Worm (Caenorhabditis elegans) whole organism, young adult: ENCODE data around the gene txt-13.
A peak's percentile ranks its signal among the peaks of the same experiment; 100 is the strongest.

Experiments
- B0336.3 ChIP-seq: fragments of 200-800 bp; sonication (Bioruptor generic); IDR thresholded peaks from 2 replicates; pipeline ENCODE4 v1.3.6; 2022; ENCODE audit warnings: missing genetic modification characterization, missing compliant biosample characterization
- F10E7.11 ChIP-seq: sonication (generic microtip); optimal IDR thresholded peaks from 2 replicates; lab custom pipeline; 2017; ENCODE audit warnings: mild to moderate bottlenecking, missing genetic modification characterization, moderate library complexity, missing compliant biosample characterization
- F22D6.2 ChIP-seq: sonication (generic microtip); optimal IDR thresholded peaks from 2 replicates; lab custom pipeline; 2016; ENCODE audit warnings: mild to moderate bottlenecking, missing genetic modification characterization, missing compliant biosample characterization
- F23B12.7 ChIP-seq: sonication (generic microtip); optimal IDR thresholded peaks from 2 replicates; lab custom pipeline; 2017; ENCODE audit warnings: missing genetic modification characterization, mild to moderate bottlenecking, missing compliant biosample characterization, antibody characterized with exemption, moderate library complexity; ENCODE audit not compliant: insufficient read depth
- F37B4.10 ChIP-seq: fragments of 200-800 bp; sonication (Bioruptor generic); IDR thresholded peaks from 2 replicates; pipeline ENCODE4 v1.3.6; 2022; ENCODE audit warnings: missing genetic modification characterization, missing compliant biosample characterization
- F57A8.1 ChIP-seq: fragments of 200-800 bp; sonication (Bioruptor generic); optimal IDR thresholded peaks from 2 replicates; lab custom pipeline; 2018; ENCODE audit warnings: mild to moderate bottlenecking, missing genetic modification characterization, moderate library complexity, missing compliant biosample characterization
- Y53G8AR.9 ChIP-seq: fragments of 200-800 bp; sonication (Bioruptor generic); conservative IDR thresholded peaks from 2 replicates; pipeline ENCODE4 v1.3.6; 2022; ENCODE audit warnings: missing genetic modification reagents, missing genetic modification characterization, missing compliant biosample characterization
- Y56A3A.18 ChIP-seq: fragments of 200-800 bp; sonication (Bioruptor generic); IDR thresholded peaks from 2 replicates; pipeline ENCODE4 v1.3.6; 2022; ENCODE audit warnings: missing genetic modification reagents, missing genetic modification characterization, missing compliant biosample characterization
- ama-1 ChIP-seq, 3 experiments: fragments of 150-350 bp in 1 of 3; sonication (generic microtip) in 2 of 3; optimal IDR thresholded peaks; 2 replicates each; lab custom pipeline; 2014 to 2018; ENCODE audit warnings: missing biosample characterization in 2 of 3, missing genetic modification characterization in 2 of 3, missing genetic modification reagents in 2 of 3
- atf-7 ChIP-seq: sonication (generic microtip); optimal IDR thresholded peaks from 2 replicates; lab custom pipeline; 2017; ENCODE audit warnings: mild to moderate bottlenecking, missing genetic modification characterization, missing compliant biosample characterization
- bed-1 ChIP-seq: fragments of 200-800 bp; sonication (Bioruptor generic); IDR thresholded peaks from 2 replicates; pipeline ENCODE4 v1.3.6; 2022; ENCODE audit warnings: missing genetic modification reagents, missing genetic modification characterization, missing compliant biosample characterization
- ceh-58 ChIP-seq: fragments of 200-800 bp; sonication (Bioruptor generic); IDR thresholded peaks from 2 replicates; pipeline ENCODE4 v1.3.6; 2022; ENCODE audit warnings: missing genetic modification characterization, missing compliant biosample characterization
- ceh-79 ChIP-seq: sonication (generic microtip); optimal IDR thresholded peaks from 2 replicates; lab custom pipeline; 2017; ENCODE audit warnings: mild to moderate bottlenecking, missing genetic modification characterization, missing compliant biosample characterization
- dpff-1 ChIP-seq: sonication (generic microtip); optimal IDR thresholded peaks from 2 replicates; lab custom pipeline; 2017; ENCODE audit warnings: mild to moderate bottlenecking, missing genetic modification characterization, missing compliant biosample characterization
- egl-44 ChIP-seq: fragments of 200-800 bp; sonication (Bioruptor generic); IDR thresholded peaks from 2 replicates; pipeline ENCODE4 v1.3.6; 2022; ENCODE audit warnings: missing genetic modification reagents, missing genetic modification characterization, missing compliant biosample characterization
- egrh-3 ChIP-seq: fragments of 200-800 bp; sonication (Bioruptor generic); IDR thresholded peaks from 2 replicates; pipeline ENCODE4 v1.3.6; 2022; ENCODE audit warnings: missing genetic modification reagents, missing genetic modification characterization, missing compliant biosample characterization
- ekl-4 ChIP-seq: fragments of 200-800 bp; sonication (Bioruptor generic); IDR thresholded peaks from 2 replicates; pipeline ENCODE4 v1.3.6; 2022; ENCODE audit warnings: missing genetic modification reagents, missing genetic modification characterization, missing compliant biosample characterization
- ets-4 ChIP-seq: fragments of 200-800 bp; sonication (Bioruptor generic); optimal IDR thresholded peaks from 2 replicates; lab custom pipeline; 2018; ENCODE audit warnings: mild to moderate bottlenecking, missing genetic modification characterization, missing compliant biosample characterization
- him-1 ChIP-seq: sonication (generic microtip); optimal IDR thresholded peaks from 2 replicates; lab custom pipeline; 2016; ENCODE audit warnings: missing genotype, missing genetic modification reagents, missing genetic modification characterization, missing compliant biosample characterization
- hmg-20 ChIP-seq: fragments of 200-800 bp; sonication (Bioruptor generic); IDR thresholded peaks from 2 replicates; pipeline ENCODE4 v1.3.6; 2022; ENCODE audit warnings: missing genetic modification reagents, missing genetic modification characterization, missing compliant biosample characterization
- hsf-1 ChIP-seq: fragments of 200-800 bp; sonication (Bioruptor generic); IDR thresholded peaks from 2 replicates; pipeline ENCODE4 v1.3.6; 2022; ENCODE audit warnings: missing genetic modification reagents, missing genetic modification characterization, missing compliant biosample characterization
- lag-1 ChIP-seq: fragments of 200-800 bp; sonication (Bioruptor generic); IDR thresholded peaks from 2 replicates; pipeline ENCODE4 v1.3.6; 2022; ENCODE audit warnings: missing genetic modification reagents, missing genetic modification characterization, missing compliant biosample characterization
- let-526 ChIP-seq: fragments of 200-800 bp; sonication (Bioruptor generic); IDR thresholded peaks from 2 replicates; pipeline ENCODE4 v1.3.6; 2022; ENCODE audit warnings: missing genetic modification reagents, missing genetic modification characterization, missing compliant biosample characterization
- lin-35 ChIP-seq, 3 experiments: fragments of 150-350 bp in 2 of 3; sonication (generic microtip) in 1 of 3; optimal IDR thresholded peaks; 2 replicates each; lab custom pipeline; 2014 to 2018; ENCODE audit warnings: missing biosample characterization in 3 of 3, missing genetic modification characterization in 3 of 3, missing genetic modification reagents in 3 of 3
- lin-54 ChIP-seq: fragments of 200-800 bp; sonication (Bioruptor generic); optimal IDR thresholded peaks from 2 replicates; lab custom pipeline; 2018; ENCODE audit warnings: mild to moderate bottlenecking, missing genetic modification characterization, missing compliant biosample characterization
- lsl-1 ChIP-seq: fragments of 200-800 bp; sonication (Bioruptor generic); optimal IDR thresholded peaks from 2 replicates; lab custom pipeline; 2018; ENCODE audit warnings: mild to moderate bottlenecking, missing genetic modification characterization, moderate library complexity, missing compliant biosample characterization
- madf-3 ChIP-seq: fragments of 200-800 bp; sonication (Bioruptor generic); IDR thresholded peaks from 2 replicates; pipeline ENCODE4 v1.3.6; 2022; ENCODE audit warnings: missing genetic modification reagents, missing genetic modification characterization, missing compliant biosample characterization
- madf-6 ChIP-seq: fragments of 200-800 bp; sonication (Bioruptor generic); IDR thresholded peaks from 2 replicates; pipeline ENCODE4 v1.3.6; 2022; ENCODE audit warnings: missing genetic modification reagents, missing genetic modification characterization, missing compliant biosample characterization
- mcd-1 ChIP-seq: fragments of 200-800 bp; sonication (Bioruptor generic); IDR thresholded peaks from 2 replicates; pipeline ENCODE4 v1.3.6; 2022; ENCODE audit warnings: missing genetic modification reagents, missing genetic modification characterization, missing compliant biosample characterization
- mel-28 ChIP-seq: sonication (generic microtip); optimal IDR thresholded peaks from 2 replicates; lab custom pipeline; 2016; ENCODE audit warnings: borderline replicate concordance, mild to moderate bottlenecking, missing genetic modification characterization, missing compliant biosample characterization
- nfya-1 ChIP-seq: sonication (generic microtip); optimal IDR thresholded peaks from 2 replicates; lab custom pipeline; 2017; ENCODE audit warnings: antibody characterized with exemption, missing compliant biosample characterization, missing genetic modification characterization, borderline replicate concordance; ENCODE audit not compliant: insufficient read depth
- nfya-2 ChIP-seq: fragments of 200-800 bp; sonication (Bioruptor generic); IDR thresholded peaks from 2 replicates; pipeline ENCODE4 v1.3.6; 2022; ENCODE audit warnings: missing genetic modification reagents, missing genetic modification characterization, missing compliant biosample characterization
- nhr-179 ChIP-seq: sonication (generic microtip); optimal IDR thresholded peaks from 2 replicates; lab custom pipeline; 2016; ENCODE audit warnings: mild to moderate bottlenecking, missing genetic modification characterization, missing compliant biosample characterization
- nhr-27 ChIP-seq: fragments of 200-800 bp; sonication (Bioruptor generic); optimal IDR thresholded peaks from 2 replicates; lab custom pipeline; 2018; ENCODE audit warnings: mild to moderate bottlenecking, missing genetic modification characterization, moderate library complexity, missing compliant biosample characterization
- nhr-80 ChIP-seq: sonication (generic microtip); optimal IDR thresholded peaks from 2 replicates; lab custom pipeline; 2016; ENCODE audit warnings: missing genetic modification characterization, missing compliant biosample characterization
- rcor-1 ChIP-seq: fragments of 200-800 bp; sonication (Bioruptor generic); IDR thresholded peaks from 2 replicates; pipeline ENCODE4 v1.3.6; 2022; ENCODE audit warnings: missing genetic modification reagents, missing genetic modification characterization, missing compliant biosample characterization
- repo-1 ChIP-seq: sonication (generic microtip); optimal IDR thresholded peaks from 2 replicates; lab custom pipeline; 2017; ENCODE audit warnings: mild to moderate bottlenecking, missing genetic modification characterization, missing compliant biosample characterization
- rpc-1 ChIP-seq, 2 experiments: fragments of 150-350 bp in 1 of 2; sonication (generic microtip) in 1 of 2; optimal IDR thresholded peaks; 2 replicates each; lab custom pipeline; 2014 to 2018; ENCODE audit warnings: missing biosample characterization in 1 of 2, missing genetic modification characterization in 1 of 2, missing genetic modification reagents in 1 of 2, missing genotype in 1 of 2
- tbp1 ChIP-seq: fragments of 200-800 bp; sonication (Bioruptor generic); optimal IDR thresholded peaks from 2 replicates; lab custom pipeline; 2018; ENCODE audit warnings: mild to moderate bottlenecking, missing genetic modification characterization, missing compliant biosample characterization
- tlf-1 ChIP-seq: fragments of 200-800 bp; sonication (Bioruptor generic); optimal IDR thresholded peaks from 2 replicates; lab custom pipeline; 2018; ENCODE audit warnings: mild to moderate bottlenecking, missing genetic modification characterization, missing compliant biosample characterization
- unc-130 ChIP-seq: sonication (generic microtip); optimal IDR thresholded peaks from 2 replicates; lab custom pipeline; 2016; ENCODE audit warnings: missing genetic modification reagents, missing genetic modification characterization, missing compliant biosample characterization
- zfh-2 ChIP-seq: fragments of 200-800 bp; sonication (Bioruptor generic); conservative IDR thresholded peaks from 2 replicates; pipeline ENCODE4 v1.3.6; 2022; ENCODE audit warnings: missing genetic modification reagents, missing genetic modification characterization, missing compliant biosample characterization
- zim-3 ChIP-seq: sonication (generic microtip); optimal IDR thresholded peaks from 2 replicates; lab custom pipeline; 2017; ENCODE audit warnings: mild to moderate bottlenecking, missing genetic modification characterization, moderate library complexity, missing compliant biosample characterization
- ztf-22 ChIP-seq: fragments of 200-800 bp; sonication (Bioruptor generic); optimal IDR thresholded peaks from 2 replicates; lab custom pipeline; 2018; ENCODE audit warnings: mild to moderate bottlenecking, missing genetic modification characterization, moderate library complexity, missing compliant biosample characterization
- ztf-25 ChIP-seq: fragments of 200-800 bp; sonication (Bioruptor generic); IDR thresholded peaks from 2 replicates; pipeline ENCODE4 v1.3.6; 2022; ENCODE audit warnings: missing genetic modification reagents, missing genetic modification characterization, missing compliant biosample characterization
- ztf-28 ChIP-seq: fragments of 200-800 bp; sonication (Bioruptor generic); IDR thresholded peaks from 2 replicates; pipeline ENCODE4 v1.3.6; 2022; ENCODE audit warnings: missing genetic modification reagents, missing genetic modification characterization, missing compliant biosample characterization

txt-13 gene

DNA sequence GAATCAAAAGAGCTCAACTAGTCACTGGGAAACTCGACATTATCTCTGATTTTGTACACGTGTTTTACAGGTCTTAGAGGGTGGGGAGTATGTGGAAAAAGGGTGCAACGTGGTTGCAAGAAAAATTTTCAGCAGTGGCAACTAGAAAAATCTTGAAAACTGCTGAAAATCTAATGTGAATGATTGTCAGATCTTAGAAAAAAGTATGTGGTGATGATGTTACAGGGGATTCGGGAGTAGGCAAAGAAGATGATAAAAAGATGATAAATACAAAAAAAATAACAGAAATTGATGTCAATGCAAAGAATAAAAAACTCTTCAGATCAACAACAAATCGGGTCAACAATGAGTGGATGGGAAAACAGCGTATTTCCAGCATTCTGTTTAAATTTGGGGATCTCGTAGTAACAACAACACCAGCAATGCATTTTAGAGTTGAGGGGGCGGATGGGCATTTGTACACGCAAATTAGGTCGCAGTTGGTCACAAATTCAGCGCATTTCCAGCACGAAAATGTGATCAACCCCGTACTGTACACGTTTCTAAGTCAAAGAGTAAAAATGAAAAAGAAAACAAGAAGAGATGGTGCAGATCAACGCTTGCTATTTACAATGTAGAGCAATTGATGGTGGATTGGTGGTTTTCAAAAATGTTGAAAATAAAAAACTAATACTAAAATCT lies 26.8 kb upstream of the txt-13 start (continued):
- 0 out of 2 replicates have a peak, but pooled peaks have one; percentile 78 for TF ChIP-seq ceh-58 (GFP tag; lab: Robert Waterston, UW)
- TF ChIP-seq madf-3 (GFP tag; lab: Robert Waterston, UW): peak; percentile 82; the same call in 1 of the 2 replicates
- TF ChIP-seq lsl-1 (GFP tag; lab: Kevin White, UChicago): peak; percentile 18
- peak; percentile 33 for TF ChIP-seq tbp1 (GFP tag; lab: Kevin White, UChicago)
- no peak; the same call in 1 of the 2 replicates for TF ChIP-seq B0336.3 (GFP tag; lab: Robert Waterston, UW)
- TF ChIP-seq egl-44 (GFP tag; lab: Robert Waterston, UW): peak; percentile 40; the same call in 1 of the 2 replicates
- TF ChIP-seq dpff-1 (tag; lab: Kevin White, UChicago): no peak
- 0 out of 2 replicates have a peak, but pooled peaks have one; percentile 60 for TF ChIP-seq F37B4.10
- TF ChIP-seq atf-7 (tag; lab: Kevin White, UChicago): peak; percentile 24
- no peak for TF ChIP-seq ceh-79 (tag; lab: Kevin White, UChicago)
- no peak for TF ChIP-seq nhr-27 (tag; lab: Kevin White, UChicago)
- peak; percentile 40; the same call in 1 of the 2 replicates for TF ChIP-seq ztf-28 (GFP tag; lab: Robert Waterston, UW)
- TF ChIP-seq F22D6.2 (tag; lab: Kevin White, UChicago): no peak
- TF ChIP-seq him-1 (tag; lab: Kevin White, UChicago): no peak
- no peak for TF ChIP-seq lag-1
- TF ChIP-seq zfh-2 (GFP tag; lab: Robert Waterston, UW): no peak
- no peak for TF ChIP-seq nhr-80 (tag; lab: Kevin White, UChicago)
- TF ChIP-seq rcor-1 (GFP tag; lab: Robert Waterston, UW): 0 out of 2 replicates have a peak, but pooled peaks have one; percentile 19
- TF ChIP-seq mel-28 (tag; lab: Kevin White, UChicago): no peak
- TF ChIP-seq rpc-1 (optimal IDR thresholded peaks at IDR 0.05; lab: Kevin White, UChicago): no peak
- no peak for TF ChIP-seq rpc-1 (tag; optimal IDR thresholded peaks at IDR 0.05; lab: Kevin White, UChicago)
- peak; percentile 27; the same call in 1 of the 2 replicates for TF ChIP-seq madf-6
- peak; percentile 66 for TF ChIP-seq zim-3
- peak; percentile 76 for TF ChIP-seq repo-1 (tag; lab: Kevin White, UChicago)
- no peak for TF ChIP-seq ztf-22 (GFP tag; lab: Kevin White, UChicago)
- no peak for TF ChIP-seq nhr-179 (tag; lab: Kevin White, UChicago)
- peak; percentile 29; the same call in 1 of the 2 replicates for TF ChIP-seq hsf-1
- TF ChIP-seq mcd-1 (GFP tag; lab: Robert Waterston, UW): no peak
- no peak for TF ChIP-seq F57A8.1 (GFP tag; lab: Kevin White, UChicago)
- TF ChIP-seq F10E7.11 (tag; lab: Kevin White, UChicago): no peak
- peak; percentile 53 for TF ChIP-seq ets-4 (GFP tag; lab: Kevin White, UChicago)
- no peak for TF ChIP-seq lin-54 (GFP tag; lab: Kevin White, UChicago)
- TF ChIP-seq tlf-1 (GFP tag; lab: Kevin White, UChicago): no peak
- TF ChIP-seq unc-130 (GFP tag; lab: Kevin White, UChicago): no peak
- no peak for TF ChIP-seq F23B12.7 (tag; lab: Kevin White, UChicago)
- TF ChIP-seq lin-35 (GFP tag; optimal IDR thresholded peaks at IDR 0.05; lab: Kevin White, UChicago): peak in 1 of 3 experiments; percentile 23
- TF ChIP-seq nfya-1 (tag; lab: Kevin White, UChicago): no peak
- TF ChIP-seq hmg-20 (GFP tag; lab: Robert Waterston, UW): no peak
- TF ChIP-seq ama-1 (optimal IDR thresholded peaks at IDR 0.05; lab: Kevin White, UChicago): peak; percentile 44
- TF ChIP-seq ama-1 (GFP tag; optimal IDR thresholded peaks at IDR 0.05; lab: Kevin White, UChicago): no peak
- 0 out of 2 replicates have a peak, but pooled peaks have one; percentile 11 for TF ChIP-seq Y56A3A.18 (GFP tag; lab: Robert Waterston, UW)
- no peak for TF ChIP-seq egrh-3 (GFP tag; lab: Robert Waterston, UW)
- TF ChIP-seq Y53G8AR.9 (GFP tag; lab: Robert Waterston, UW): no peak
- peak; percentile 14; the same call in 1 of the 2 replicates for TF ChIP-seq bed-1 (GFP tag; lab: Robert Waterston, UW)
- TF ChIP-seq let-526 (GFP tag; lab: Robert Waterston, UW): no peak
- no peak for TF ChIP-seq nfya-2 (GFP tag; lab: Robert Waterston, UW)
- TF ChIP-seq ztf-25: peak; percentile 27; the same call in 1 of the 2 replicates
- peak; percentile 5; the same call in 1 of the 2 replicates for TF ChIP-seq ekl-4 (GFP tag; lab: Robert Waterston, UW)
